Fruit fly (Drosophila melanogaster) ovary, adult (tissue): Measurements from ENCODE around the gene CG13008.

Experiments
- CG17801 ChIP-seq: fragments of 200-800 bp; optimal IDR thresholded peaks from 2 replicates; lab custom pipeline; 2019; ENCODE audit warnings: missing biosample characterization, mild to moderate bottlenecking, missing genetic modification characterization, moderate library complexity; ENCODE audit not compliant: partially characterized antibody

CG13008 gene

dm6 chrX:16751579-16752156 is 40.6 kb downstream of the CG13008 start, which contains the start of gene goe:
Gene goe (minus strand): TSS chrX:16751910.
- TF ChIP-seq CG17801: peak; percentile 23

- TF ChIP-seq CG17801: no peak
Measured at dm6 chrX:16753066-16753465, 42.0 kb downstream of the CG13008 start.

dm6 chrX:16757645-16758044 is 46.5 kb downstream of the CG13008 start:
- no peak for TF ChIP-seq CG17801

- no peak for TF ChIP-seq CG17801
Measured at dm6 chrX:16760542-16760941, 49.4 kb downstream of the CG13008 start.

- TF ChIP-seq CG17801: no peak
Measured at dm6 chrX:16761531-16761930, 50.4 kb downstream of the CG13008 start.
